Worm (Caenorhabditis elegans) whole organism, young adult: ENCODE data around the gene srxa-6.

Experiments
- B0336.3 ChIP-seq: fragments of 200-800 bp; sonication (Bioruptor generic); IDR thresholded peaks from 2 replicates; pipeline ENCODE4 v1.3.6; 2022; ENCODE audit warnings: missing genetic modification characterization, missing compliant biosample characterization
- F49E8.2 ChIP-seq: sonication (generic microtip); optimal IDR thresholded peaks from 3 replicates; lab custom pipeline; 2017; ENCODE audit warnings: missing genetic modification characterization, mild to moderate bottlenecking, missing compliant biosample characterization, antibody characterized with exemption, moderate library complexity; ENCODE audit not compliant: insufficient read depth
- F52B5.7 ChIP-seq: sonication (generic microtip); optimal IDR thresholded peaks from 2 replicates; lab custom pipeline; 2016; ENCODE audit warnings: mild to moderate bottlenecking, missing genetic modification characterization, missing compliant biosample characterization
- K11D2.4 ChIP-seq: fragments of 200-800 bp; sonication (Bioruptor generic); IDR thresholded peaks from 2 replicates; pipeline ENCODE4 v1.3.6; 2022; ENCODE audit warnings: missing genetic modification reagents, missing genetic modification characterization, missing compliant biosample characterization
- Y53F4B.3 ChIP-seq: fragments of 200-800 bp; sonication (Bioruptor generic); IDR thresholded peaks from 2 replicates; pipeline ENCODE4 v1.3.6; 2022; ENCODE audit warnings: missing genetic modification reagents, missing genetic modification characterization, missing compliant biosample characterization
- Y79H2A.3 ChIP-seq: fragments of 200-800 bp; sonication (Bioruptor generic); conservative IDR thresholded peaks from 2 replicates; pipeline ENCODE4 v1.3.6; 2022; ENCODE audit warnings: missing genetic modification reagents, missing genetic modification characterization, missing compliant biosample characterization
- Y95B8A.8 ChIP-seq: fragments of 200-800 bp; sonication (Bioruptor generic); IDR thresholded peaks from 2 replicates; pipeline ENCODE4 v1.3.6; 2022; ENCODE audit warnings: missing genetic modification reagents, missing genetic modification characterization, missing compliant biosample characterization
- ZK185.1 ChIP-seq: sonication (generic microtip); optimal IDR thresholded peaks from 2 replicates; lab custom pipeline; 2016; ENCODE audit warnings: mild to moderate bottlenecking, missing genetic modification characterization, missing compliant biosample characterization; ENCODE audit not compliant: poor library complexity, severe bottlenecking
- akir-1 ChIP-seq: fragments of 200-800 bp; sonication (Bioruptor generic); optimal IDR thresholded peaks from 2 replicates; lab custom pipeline; 2018; ENCODE audit warnings: mild to moderate bottlenecking, missing genetic modification characterization, moderate library complexity, missing compliant biosample characterization
- ama-1 ChIP-seq, 3 experiments: fragments of 150-350 bp in 1 of 3; sonication (generic microtip) in 2 of 3; optimal IDR thresholded peaks; 2 replicates each; lab custom pipeline; 2014 to 2018; ENCODE audit warnings: missing biosample characterization in 2 of 3, missing genetic modification characterization in 2 of 3, missing genetic modification reagents in 2 of 3
- athp-1 ChIP-seq: sonication (generic microtip); optimal IDR thresholded peaks from 2 replicates; lab custom pipeline; 2017; ENCODE audit warnings: mild to moderate bottlenecking, missing genetic modification characterization, missing compliant biosample characterization
- bed-1 ChIP-seq: fragments of 200-800 bp; sonication (Bioruptor generic); IDR thresholded peaks from 2 replicates; pipeline ENCODE4 v1.3.6; 2022; ENCODE audit warnings: missing genetic modification reagents, missing genetic modification characterization, missing compliant biosample characterization
- bed-2 ChIP-seq: fragments of 200-800 bp; sonication (Bioruptor generic); IDR thresholded peaks from 2 replicates; pipeline ENCODE4 v1.3.6; 2022; ENCODE audit warnings: missing genetic modification reagents, missing genetic modification characterization, missing compliant biosample characterization
- cebp-1 ChIP-seq, 2 experiments: fragments of 200-800 bp in 1 of 2; sonication (Bioruptor generic) in 1 of 2; sonication (generic microtip) in 1 of 2; IDR thresholded peaks in 1 of 2; optimal IDR thresholded peaks in 1 of 2; 2 replicates each; pipeline versions ENCODE4 v1.3.6 to Lab custom; 2017 to 2022; ENCODE audit warnings: missing compliant biosample characterization in 2 of 2, missing genetic modification characterization in 2 of 2, mild to moderate bottlenecking in 1 of 2, missing genetic modification reagents in 1 of 2, moderate library complexity in 1 of 2
- ceh-40 ChIP-seq: fragments of 200-800 bp; sonication (Bioruptor generic); IDR thresholded peaks from 2 replicates; pipeline ENCODE4 v1.3.6; 2022; ENCODE audit warnings: missing genetic modification characterization, missing compliant biosample characterization
- ceh-58 ChIP-seq: fragments of 200-800 bp; sonication (Bioruptor generic); IDR thresholded peaks from 2 replicates; pipeline ENCODE4 v1.3.6; 2022; ENCODE audit warnings: missing genetic modification characterization, missing compliant biosample characterization
- ceh-91 ChIP-seq: fragments of 200-800 bp; sonication (Bioruptor generic); IDR thresholded peaks from 2 replicates; pipeline ENCODE4 v1.3.6; 2022; ENCODE audit warnings: missing genetic modification reagents, missing genetic modification characterization, missing compliant biosample characterization
- die-1 ChIP-seq: sonication (generic microtip); optimal IDR thresholded peaks from 2 replicates; lab custom pipeline; 2016; ENCODE audit warnings: missing genotype, mild to moderate bottlenecking, missing genetic modification characterization, missing compliant biosample characterization
- efl-1 ChIP-seq: fragments of 150-350 bp; optimal IDR thresholded peaks from 2 replicates; lab custom pipeline; 2014; ENCODE audit warnings: missing biosample characterization, missing genetic modification reagents, missing genetic modification characterization
- egl-18 ChIP-seq: fragments of 200-800 bp; sonication (Bioruptor generic); IDR thresholded peaks from 2 replicates; pipeline ENCODE4 v1.3.6; 2022; ENCODE audit warnings: missing genetic modification reagents, missing genetic modification characterization, missing compliant biosample characterization
- egrh-3 ChIP-seq: fragments of 200-800 bp; sonication (Bioruptor generic); IDR thresholded peaks from 2 replicates; pipeline ENCODE4 v1.3.6; 2022; ENCODE audit warnings: missing genetic modification reagents, missing genetic modification characterization, missing compliant biosample characterization
- fkh-3 ChIP-seq: sonication (generic microtip); optimal IDR thresholded peaks from 2 replicates; lab custom pipeline; 2016; ENCODE audit warnings: mild to moderate bottlenecking, missing genetic modification characterization, missing compliant biosample characterization
- gei-17 ChIP-seq: fragments of 200-800 bp; sonication (Bioruptor generic); optimal IDR thresholded peaks from 2 replicates; lab custom pipeline; 2018; ENCODE audit warnings: mild to moderate bottlenecking, missing genetic modification characterization, missing compliant biosample characterization
- him-1 ChIP-seq: sonication (generic microtip); optimal IDR thresholded peaks from 2 replicates; lab custom pipeline; 2016; ENCODE audit warnings: missing genotype, missing genetic modification reagents, missing genetic modification characterization, missing compliant biosample characterization
- hrde-1 ChIP-seq: sonication (generic microtip); optimal IDR thresholded peaks from 2 replicates; lab custom pipeline; 2016; ENCODE audit warnings: missing genetic modification characterization, mild to moderate bottlenecking, missing compliant biosample characterization, moderate library complexity, missing genotype, missing genetic modification reagents, borderline replicate concordance
- lin-26 ChIP-seq: fragments of 200-800 bp; sonication (Bioruptor generic); IDR thresholded peaks from 2 replicates; pipeline ENCODE4 v1.3.6; 2022; ENCODE audit warnings: missing genetic modification reagents, missing genetic modification characterization, missing compliant biosample characterization
- lin-35 ChIP-seq, 3 experiments: fragments of 150-350 bp in 2 of 3; sonication (generic microtip) in 1 of 3; optimal IDR thresholded peaks; 2 replicates each; lab custom pipeline; 2014 to 2018; ENCODE audit warnings: missing biosample characterization in 3 of 3, missing genetic modification characterization in 3 of 3, missing genetic modification reagents in 3 of 3
- madf-3 ChIP-seq: fragments of 200-800 bp; sonication (Bioruptor generic); IDR thresholded peaks from 2 replicates; pipeline ENCODE4 v1.3.6; 2022; ENCODE audit warnings: missing genetic modification reagents, missing genetic modification characterization, missing compliant biosample characterization
- mcd-1 ChIP-seq: fragments of 200-800 bp; sonication (Bioruptor generic); IDR thresholded peaks from 2 replicates; pipeline ENCODE4 v1.3.6; 2022; ENCODE audit warnings: missing genetic modification reagents, missing genetic modification characterization, missing compliant biosample characterization
- mel-28 ChIP-seq: sonication (generic microtip); optimal IDR thresholded peaks from 2 replicates; lab custom pipeline; 2016; ENCODE audit warnings: borderline replicate concordance, mild to moderate bottlenecking, missing genetic modification characterization, missing compliant biosample characterization
- mes-4 ChIP-seq: sonication (generic microtip); optimal IDR thresholded peaks from 2 replicates; lab custom pipeline; 2016; ENCODE audit warnings: missing genotype, missing genetic modification characterization, missing compliant biosample characterization
- nfya-1 ChIP-seq: sonication (generic microtip); optimal IDR thresholded peaks from 2 replicates; lab custom pipeline; 2017; ENCODE audit warnings: antibody characterized with exemption, missing compliant biosample characterization, missing genetic modification characterization, borderline replicate concordance; ENCODE audit not compliant: insufficient read depth
- nfya-2 ChIP-seq: fragments of 200-800 bp; sonication (Bioruptor generic); IDR thresholded peaks from 2 replicates; pipeline ENCODE4 v1.3.6; 2022; ENCODE audit warnings: missing genetic modification reagents, missing genetic modification characterization, missing compliant biosample characterization
- nfyb-1 ChIP-seq: fragments of 200-800 bp; sonication (Bioruptor generic); IDR thresholded peaks from 2 replicates; pipeline ENCODE4 v1.3.6; 2022; ENCODE audit warnings: missing genetic modification reagents, missing genetic modification characterization, missing compliant biosample characterization
- nhr-27 ChIP-seq: fragments of 200-800 bp; sonication (Bioruptor generic); optimal IDR thresholded peaks from 2 replicates; lab custom pipeline; 2018; ENCODE audit warnings: mild to moderate bottlenecking, missing genetic modification characterization, moderate library complexity, missing compliant biosample characterization
- nhr-90 ChIP-seq: sonication (generic microtip); optimal IDR thresholded peaks from 2 replicates; lab custom pipeline; 2016; ENCODE audit warnings: missing genotype, mild to moderate bottlenecking, missing genetic modification characterization, missing compliant biosample characterization
- repo-1 ChIP-seq: sonication (generic microtip); optimal IDR thresholded peaks from 2 replicates; lab custom pipeline; 2017; ENCODE audit warnings: mild to moderate bottlenecking, missing genetic modification characterization, missing compliant biosample characterization
- sea-2 ChIP-seq: fragments of 200-800 bp; sonication (Bioruptor generic); IDR thresholded peaks from 2 replicates; pipeline ENCODE4 v1.3.6; 2022; ENCODE audit warnings: missing genetic modification characterization, missing compliant biosample characterization
- snpc-4 ChIP-seq, 5 experiments: fragments of 150-350 bp in 1 of 5; sonication (generic microtip) in 4 of 5; optimal IDR thresholded peaks; 2 replicates each; lab custom pipeline; 2014 to 2018; ENCODE audit warnings: missing genetic modification characterization in 5 of 5, missing biosample characterization in 3 of 5, antibody characterized with exemption in 2 of 5, mild to moderate bottlenecking in 2 of 5, missing compliant biosample characterization in 2 of 5, missing genotype in 2 of 5, moderate library complexity in 2 of 5, missing genetic modification reagents in 1 of 5
- somi-1 ChIP-seq: fragments of 200-800 bp; sonication (Bioruptor generic); optimal IDR thresholded peaks from 2 replicates; lab custom pipeline; 2018; ENCODE audit warnings: mild to moderate bottlenecking, missing genetic modification characterization, missing compliant biosample characterization
- tbx-9 ChIP-seq: sonication (generic microtip); optimal IDR thresholded peaks from 2 replicates; lab custom pipeline; 2016; ENCODE audit warnings: borderline replicate concordance, missing genetic modification characterization, inconsistent platforms, missing compliant biosample characterization
- unc-130 ChIP-seq: sonication (generic microtip); optimal IDR thresholded peaks from 2 replicates; lab custom pipeline; 2016; ENCODE audit warnings: missing genetic modification reagents, missing genetic modification characterization, missing compliant biosample characterization
- xnd-1 ChIP-seq: sonication (generic microtip); optimal IDR thresholded peaks from 2 replicates; lab custom pipeline; 2016; ENCODE audit warnings: missing genotype, missing genetic modification reagents, missing genetic modification characterization, missing compliant biosample characterization
- zim-3 ChIP-seq: sonication (generic microtip); optimal IDR thresholded peaks from 2 replicates; lab custom pipeline; 2017; ENCODE audit warnings: mild to moderate bottlenecking, missing genetic modification characterization, moderate library complexity, missing compliant biosample characterization
- ztf-22 ChIP-seq: fragments of 200-800 bp; sonication (Bioruptor generic); optimal IDR thresholded peaks from 2 replicates; lab custom pipeline; 2018; ENCODE audit warnings: mild to moderate bottlenecking, missing genetic modification characterization, moderate library complexity, missing compliant biosample characterization
- ztf-28 ChIP-seq: fragments of 200-800 bp; sonication (Bioruptor generic); IDR thresholded peaks from 2 replicates; pipeline ENCODE4 v1.3.6; 2022; ENCODE audit warnings: missing genetic modification reagents, missing genetic modification characterization, missing compliant biosample characterization

srxa-6 gene

ce11 chrV:20728763-20729350 lies 5.9 kb upstream of the srxa-6 start, which contains the start of gene ipla-3 (continued):
- TF ChIP-seq lin-35 (GFP tag; optimal IDR thresholded peaks at IDR 0.05; lab: Kevin White, UChicago), result peak in 1 of 3 experiments; percentile 26
- no peak for TF ChIP-seq xnd-1
- no peak for TF ChIP-seq nfya-1 (tag; lab: Kevin White, UChicago)
- no peak for TF ChIP-seq die-1
- no peak for TF ChIP-seq nfya-2 (GFP tag; lab: Robert Waterston, UW)
- no peak for TF ChIP-seq ceh-58 (GFP tag; lab: Robert Waterston, UW)
- TF ChIP-seq ceh-91 (GFP tag; lab: Robert Waterston, UW), result no peak
- TF ChIP-seq unc-130 (GFP tag; lab: Kevin White, UChicago), result no peak
- TF ChIP-seq egrh-3 (GFP tag; lab: Robert Waterston, UW), result no peak
- no peak for TF ChIP-seq him-1 (tag; lab: Kevin White, UChicago)
- TF ChIP-seq mes-4, result no peak
- TF ChIP-seq snpc-4 (GFP tag; optimal IDR thresholded peaks at IDR 0.05; lab: Kevin White, UChicago), result no peak
- TF ChIP-seq snpc-4 (tag; optimal IDR thresholded peaks at IDR 0.05; lab: Kevin White, UChicago), result peak in 2 of 4 experiments; percentile 37 to 54
- no peak for TF ChIP-seq ztf-22
- TF ChIP-seq mcd-1, result peak; percentile 49; the same call in 1 of the 2 replicates
- no peak for TF ChIP-seq gei-17 (GFP tag; lab: Kevin White, UChicago)
- TF ChIP-seq zim-3, result no peak
- no peak for TF ChIP-seq sea-2
- TF ChIP-seq bed-2, result no peak
- TF ChIP-seq ama-1 (optimal IDR thresholded peaks at IDR 0.05; lab: Kevin White, UChicago), result no peak
- no peak for TF ChIP-seq ama-1 (GFP tag; optimal IDR thresholded peaks at IDR 0.05; lab: Kevin White, UChicago)
- no peak for TF ChIP-seq egl-18 (GFP tag; lab: Robert Waterston, UW)
- no peak for TF ChIP-seq K11D2.4 (GFP tag; lab: Robert Waterston, UW)
- TF ChIP-seq fkh-3 (tag; lab: Kevin White, UChicago), result no peak
- peak; percentile 25 for TF ChIP-seq ZK185.1 (tag; lab: Kevin White, UChicago)
- TF ChIP-seq F52B5.7 (tag; lab: Kevin White, UChicago), result no peak
- TF ChIP-seq nhr-27 (tag; lab: Kevin White, UChicago), result no peak
- no peak for TF ChIP-seq F49E8.2
- TF ChIP-seq efl-1 (GFP tag; lab: Kevin White, UChicago), result peak; percentile 32
- TF ChIP-seq nhr-90 (tag; lab: Kevin White, UChicago), result peak; percentile 12
- no peak for TF ChIP-seq ceh-40 (GFP tag; lab: Robert Waterston, UW)
- no peak for TF ChIP-seq lin-26
- no peak for TF ChIP-seq athp-1 (tag; lab: Kevin White, UChicago)
- no peak for TF ChIP-seq ztf-28 (GFP tag; lab: Robert Waterston, UW)
- TF ChIP-seq mel-28, result no peak
- peak; percentile 30 for TF ChIP-seq repo-1 (tag; lab: Kevin White, UChicago)
- TF ChIP-seq nfyb-1, result 0 out of 2 replicates have a peak, but pooled peaks have one; percentile 51
- no peak for TF ChIP-seq Y79H2A.3
- no peak for TF ChIP-seq bed-1 (GFP tag; lab: Robert Waterston, UW)
- TF ChIP-seq Y53F4B.3 (GFP tag; lab: Robert Waterston, UW), result no peak
- TF ChIP-seq tbx-9 (tag; lab: Kevin White, UChicago), result no peak
- TF ChIP-seq hrde-1 (tag; lab: Kevin White, UChicago), result no peak
- 0 out of 2 replicates have a peak, but pooled peaks have one; percentile 44 for TF ChIP-seq Y95B8A.8 (GFP tag; lab: Robert Waterston, UW)
- TF ChIP-seq somi-1, result no peak
- TF ChIP-seq akir-1, result no peak
- TF ChIP-seq B0336.3 (GFP tag; lab: Robert Waterston, UW), result peak; percentile 53; the same call in 1 of the 2 replicates
- no peak for TF ChIP-seq madf-3 (GFP tag; lab: Robert Waterston, UW)
- TF ChIP-seq cebp-1 (GFP tag; IDR thresholded peaks at IDR 0.05; lab: Robert Waterston, UW), result peak; percentile 79
- peak; percentile 90 for TF ChIP-seq cebp-1 (tag; optimal IDR thresholded peaks at IDR 0.05; lab: Kevin White, UChicago)
